Fruit fly (Drosophila melanogaster) whole organism, adult: Measurements from ENCODE around the gene Tpt.

ENCODE experiments used
- CG11617 ChIP-seq: fragments of 200-800 bp; sonication (Bioruptor generic); optimal IDR thresholded peaks from 2 replicates; lab custom pipeline; 2017; ENCODE audit warnings: mild to moderate bottlenecking, missing biosample characterization, missing genetic modification reagents, missing genetic modification characterization
- CG14711 ChIP-seq: fragments of 200-800 bp; sonication (Bioruptor generic); optimal IDR thresholded peaks from 2 replicates; lab custom pipeline; 2018; ENCODE audit warnings: missing biosample characterization, mild to moderate bottlenecking, missing genetic modification characterization, moderate library complexity
- CG1620 ChIP-seq: fragments of 200-800 bp; sonication (Bioruptor generic); optimal IDR thresholded peaks from 2 replicates; lab custom pipeline; 2016; ENCODE audit warnings: missing biosample characterization, missing genetic modification characterization
- CG33017 ChIP-seq: fragments of 200-800 bp; sonication (Bioruptor generic); optimal IDR thresholded peaks from 2 replicates; lab custom pipeline; 2018; ENCODE audit warnings: missing biosample characterization, mild to moderate bottlenecking, missing genetic modification characterization, moderate library complexity
- CG5204 ChIP-seq: fragments of 200-800 bp; sonication (Bioruptor generic); optimal IDR thresholded peaks from 2 replicates; lab custom pipeline; 2016; ENCODE audit warnings: missing biosample characterization, missing genetic modification characterization
- CG7101 ChIP-seq: fragments of 200-800 bp; sonication (Bioruptor generic); optimal IDR thresholded peaks from 2 replicates; lab custom pipeline; 2018; ENCODE audit warnings: missing biosample characterization, mild to moderate bottlenecking, missing genetic modification characterization, moderate library complexity
- Clk ChIP-seq: fragments of 200-800 bp; sonication (Bioruptor generic); optimal IDR thresholded peaks from 2 replicates; lab custom pipeline; 2017; ENCODE audit warnings: missing biosample characterization, missing genetic modification characterization
- Hr96 ChIP-seq: fragments of 200-800 bp; sonication (Bioruptor generic); optimal IDR thresholded peaks from 2 replicates; lab custom pipeline; 2016; ENCODE audit warnings: missing biosample characterization, missing genetic modification characterization
- bab1 ChIP-seq: fragments of 200-800 bp; sonication (Bioruptor generic); optimal IDR thresholded peaks from 3 replicates; lab custom pipeline; 2019; ENCODE audit warnings: missing biosample characterization, mild to moderate bottlenecking, missing genetic modification characterization, moderate library complexity
- kay ChIP-seq: fragments of 200-800 bp; sonication (Bioruptor generic); peaks from one replicate; lab custom pipeline; 2016; ENCODE audit warnings: missing biosample characterization, missing genetic modification characterization, borderline replicate concordance
- ovo ChIP-seq: fragments of 200-800 bp; sonication (Bioruptor generic); optimal IDR thresholded peaks from 2 replicates; lab custom pipeline; 2016; ENCODE audit warnings: missing biosample characterization, missing genetic modification characterization
- pad ChIP-seq: fragments of 200-800 bp; sonication (Bioruptor generic); optimal IDR thresholded peaks from 3 replicates; lab custom pipeline; 2017; ENCODE audit warnings: missing biosample characterization, missing genetic modification characterization, mild to moderate bottlenecking, moderate library complexity, missing genetic modification reagents
- tj ChIP-seq: fragments of 200-800 bp; sonication (Bioruptor generic); optimal IDR thresholded peaks from 3 replicates; lab custom pipeline; 2017; ENCODE audit warnings: missing biosample characterization, mild to moderate bottlenecking, missing genetic modification characterization, moderate library complexity

- TF ChIP-seq Hr96 (GFP tag; lab: Kevin White, UChicago) = no peak
- no peak for TF ChIP-seq tj (GFP tag; lab: Kevin White, UChicago)
- TF ChIP-seq CG14711 (tag; lab: Kevin White, UChicago) = peak; percentile 38
- TF ChIP-seq CG33017 (tag; lab: Kevin White, UChicago) = peak; percentile 8
- no peak for TF ChIP-seq kay (GFP tag; lab: Kevin White, UChicago)
- TF ChIP-seq CG5204 (GFP tag; lab: Kevin White, UChicago) = no peak
- peak; percentile 65 for TF ChIP-seq CG11617 (GFP tag; lab: Kevin White, UChicago)
- no peak for TF ChIP-seq Clk (GFP tag; lab: Kevin White, UChicago)
- TF ChIP-seq CG1620 (GFP tag; lab: Kevin White, UChicago) = no peak
- TF ChIP-seq CG7101 (tag; lab: Kevin White, UChicago) = peak; percentile 37
- no peak for TF ChIP-seq ovo (GFP tag; lab: Kevin White, UChicago)
- TF ChIP-seq bab1 = peak; percentile 52
- no peak for TF ChIP-seq pad (GFP tag; lab: Kevin White, UChicago)
Measured at dm6 chr3L:8358138-8358537, 46.9 kb downstream of the Tpt start.
